Fruit fly (Drosophila melanogaster) whole organism, embryonic: ENCODE results near the gene Gr5a.

Experiments used
- Adf1 ChIP-seq: fragments of 200-800 bp; sonication (Bioruptor generic); IDR thresholded peaks from 2 replicates; pipeline ENCODE4 v1.3.6; 2022; ENCODE audit warnings: missing biosample characterization, missing genetic modification characterization
- CG11560 ChIP-seq: fragments of 200-800 bp; sonication (Bioruptor generic); IDR thresholded peaks from 3 replicates; pipeline ENCODE4 v1.3.6; 2022; ENCODE audit warnings: missing biosample characterization, missing genetic modification characterization
- CG12391 ChIP-seq: fragments of 200-800 bp; sonication (Bioruptor generic); optimal IDR thresholded peaks from 3 replicates; lab custom pipeline; 2018; ENCODE audit warnings: missing biosample characterization, mild to moderate bottlenecking, missing genetic modification characterization, moderate library complexity
- CG1603 ChIP-seq: fragments of 200-800 bp; sonication (Bioruptor generic); optimal IDR thresholded peaks from 2 replicates; lab custom pipeline; 2019; ENCODE audit warnings: missing biosample characterization, mild to moderate bottlenecking, missing genetic modification characterization, moderate library complexity
- CG17186 ChIP-seq: fragments of 200-800 bp; sonication (Bioruptor generic); optimal IDR thresholded peaks from 3 replicates; lab custom pipeline; 2017; ENCODE audit warnings: missing biosample characterization, missing genetic modification reagents, missing genetic modification characterization
- CG17328 ChIP-seq: fragments of 200-800 bp; sonication (Bioruptor generic); IDR thresholded peaks from 2 replicates; pipeline ENCODE4 v1.3.6; 2022; ENCODE audit warnings: missing biosample characterization, missing genetic modification characterization
- CG18011 ChIP-seq: fragments of 200-800 bp; sonication (Bioruptor generic); optimal IDR thresholded peaks from 2 replicates; lab custom pipeline; 2017; ENCODE audit warnings: missing biosample characterization, missing genetic modification characterization, mild to moderate bottlenecking, moderate library complexity, missing genotype
- CG1832 ChIP-seq: fragments of 200-800 bp; sonication (Bioruptor generic); optimal IDR thresholded peaks from 2 replicates; lab custom pipeline; 2017; ENCODE audit warnings: missing biosample characterization, mild to moderate bottlenecking, missing genetic modification characterization, inconsistent platforms
- CG2889 ChIP-seq: fragments of 200-800 bp; sonication (Bioruptor generic); IDR thresholded peaks from 3 replicates; pipeline ENCODE4 v1.3.6; 2022; ENCODE audit warnings: missing biosample characterization, missing genetic modification characterization
- CG31224 ChIP-seq: fragments of 200-800 bp; sonication (Bioruptor generic); IDR thresholded peaks from 2 replicates; pipeline ENCODE4 v1.3.6; 2022; ENCODE audit warnings: missing biosample characterization, missing genetic modification characterization
- CG34224 ChIP-seq: fragments of 200-800 bp; sonication (Bioruptor generic); IDR thresholded peaks from 3 replicates; pipeline ENCODE4 v1.3.6; 2022; ENCODE audit warnings: missing biosample characterization, missing genetic modification characterization; ENCODE audit not compliant: partially characterized antibody
- CG3838 ChIP-seq: fragments of 200-800 bp; sonication (Bioruptor generic); optimal IDR thresholded peaks from 3 replicates; lab custom pipeline; 2016; ENCODE audit warnings: missing biosample characterization, missing genetic modification characterization
- CG7372 ChIP-seq: fragments of 200-800 bp; sonication (Bioruptor generic); IDR thresholded peaks from 2 replicates; pipeline ENCODE4 v1.3.6; 2022; ENCODE audit warnings: missing biosample characterization, missing genetic modification characterization
- CG7556 ChIP-seq: fragments of 200-800 bp; sonication (Bioruptor generic); optimal IDR thresholded peaks from 2 replicates; lab custom pipeline; 2017; ENCODE audit warnings: missing biosample characterization, mild to moderate bottlenecking, missing genetic modification characterization
- CG8388 ChIP-seq: fragments of 200-800 bp; sonication (Bioruptor generic); optimal IDR thresholded peaks from 2 replicates; lab custom pipeline; 2019; ENCODE audit warnings: missing biosample characterization, mild to moderate bottlenecking, missing genetic modification characterization, moderate library complexity
- CG9437 ChIP-seq: fragments of 200-800 bp; sonication (Bioruptor generic); optimal IDR thresholded peaks from 2 replicates; lab custom pipeline; 2018; ENCODE audit warnings: missing biosample characterization, mild to moderate bottlenecking, missing genetic modification characterization
- Dad ChIP-seq: fragments of 200-800 bp; sonication (Bioruptor generic); optimal IDR thresholded peaks from 3 replicates; lab custom pipeline; 2016; ENCODE audit warnings: missing biosample characterization, missing genetic modification characterization
- Dek ChIP-seq: fragments of 200-800 bp; sonication (Bioruptor generic); optimal IDR thresholded peaks from 3 replicates; lab custom pipeline; 2019; ENCODE audit warnings: missing biosample characterization, mild to moderate bottlenecking, missing genetic modification characterization, moderate library complexity
- Dll ChIP-seq: fragments of 200-800 bp; sonication (Bioruptor generic); IDR thresholded peaks from 4 replicates; pipeline ENCODE4 v1.3.6; 2022; ENCODE audit warnings: missing biosample characterization, missing genetic modification characterization; ENCODE audit not compliant: partially characterized antibody
- Drgx ChIP-seq: fragments of 200-800 bp; sonication (Bioruptor generic); IDR thresholded peaks from 2 replicates; pipeline ENCODE4 v1.3.6; 2022; ENCODE audit warnings: missing biosample characterization, missing genetic modification characterization
- Fer3 ChIP-seq: fragments of 200-800 bp; sonication (Bioruptor generic); optimal IDR thresholded peaks from 2 replicates; lab custom pipeline; 2018; ENCODE audit warnings: missing biosample characterization, mild to moderate bottlenecking, missing genetic modification characterization, moderate library complexity
- Hmr ChIP-seq: fragments of 200-800 bp; sonication (Bioruptor generic); optimal IDR thresholded peaks from 3 replicates; lab custom pipeline; 2017; ENCODE audit warnings: mild to moderate bottlenecking, missing biosample characterization, missing genetic modification reagents, missing genetic modification characterization
- Lim3 ChIP-seq: fragments of 200-800 bp; sonication (Bioruptor generic); IDR thresholded peaks from 2 replicates; pipeline ENCODE4 v1.3.6; 2022; ENCODE audit warnings: missing biosample characterization, missing genetic modification characterization
- MBD-R2 ChIP-seq: fragments of 200-800 bp; sonication (Bioruptor generic); IDR thresholded peaks from 2 replicates; pipeline ENCODE4 v1.3.6; 2022; ENCODE audit warnings: missing biosample characterization, missing genetic modification characterization
- NC2β ChIP-seq: fragments of 200-800 bp; sonication (Bioruptor generic); optimal IDR thresholded peaks from 2 replicates; lab custom pipeline; 2016; ENCODE audit warnings: missing biosample characterization, missing genetic modification characterization
- Oli ChIP-seq: fragments of 200-800 bp; sonication (Bioruptor generic); optimal IDR thresholded peaks from 2 replicates; lab custom pipeline; 2018; ENCODE audit warnings: missing biosample characterization, mild to moderate bottlenecking, missing genetic modification characterization, moderate library complexity
- Sox102F ChIP-seq: fragments of 200-800 bp; sonication (Bioruptor generic); optimal IDR thresholded peaks from 2 replicates; lab custom pipeline; 2018; ENCODE audit warnings: missing biosample characterization, mild to moderate bottlenecking, missing genetic modification characterization, moderate library complexity
- ab ChIP-seq: fragments of 200-800 bp; sonication (Bioruptor generic); optimal IDR thresholded peaks from 2 replicates; lab custom pipeline; 2016; ENCODE audit warnings: missing biosample characterization, missing genetic modification characterization
- amos ChIP-seq: fragments of 200-800 bp; sonication (Bioruptor generic); IDR thresholded peaks from 2 replicates; pipeline ENCODE4 v1.3.6; 2022; ENCODE audit warnings: missing biosample characterization, missing genetic modification characterization; ENCODE audit not compliant: partially characterized antibody
- cg ChIP-seq: fragments of 200-800 bp; sonication (Bioruptor generic); optimal IDR thresholded peaks from 3 replicates; lab custom pipeline; 2019; ENCODE audit warnings: missing biosample characterization, mild to moderate bottlenecking, missing genetic modification characterization, moderate library complexity
- dimm ChIP-seq: fragments of 200-800 bp; sonication (Bioruptor generic); IDR thresholded peaks from 2 replicates; pipeline ENCODE4 v1.3.6; 2022; ENCODE audit warnings: missing biosample characterization, missing genetic modification characterization
- fd3F ChIP-seq: fragments of 200-800 bp; sonication (Bioruptor generic); optimal IDR thresholded peaks from 2 replicates; lab custom pipeline; 2018; ENCODE audit warnings: missing biosample characterization, mild to moderate bottlenecking, missing genetic modification characterization, moderate library complexity
- fd64A ChIP-seq: fragments of 200-800 bp; sonication (Bioruptor generic); optimal IDR thresholded peaks from 3 replicates; lab custom pipeline; 2018; ENCODE audit warnings: missing biosample characterization, mild to moderate bottlenecking, missing genetic modification characterization
- gcm ChIP-seq: fragments of 200-800 bp; sonication (Bioruptor generic); optimal IDR thresholded peaks from 2 replicates; lab custom pipeline; 2019; ENCODE audit warnings: missing biosample characterization, mild to moderate bottlenecking, missing genetic modification characterization, moderate library complexity
- jigr1 ChIP-seq: fragments of 200-800 bp; sonication (Bioruptor generic); IDR thresholded peaks from 3 replicates; pipeline ENCODE4 v1.3.6; 2022; ENCODE audit warnings: missing biosample characterization, missing genetic modification characterization
- lilli ChIP-seq: fragments of 200-800 bp; sonication (Bioruptor generic); optimal IDR thresholded peaks from 3 replicates; lab custom pipeline; 2016; ENCODE audit warnings: missing biosample characterization, missing genetic modification characterization
- lmd ChIP-seq: fragments of 200-800 bp; sonication (Bioruptor generic); IDR thresholded peaks from 2 replicates; pipeline ENCODE4 v1.3.6; 2022; ENCODE audit warnings: missing biosample characterization, missing genetic modification characterization
- mld ChIP-seq: fragments of 200-800 bp; sonication (Bioruptor generic); IDR thresholded peaks from 3 replicates; pipeline ENCODE4 v1.3.6; 2022; ENCODE audit warnings: missing biosample characterization, missing genetic modification characterization; ENCODE audit not compliant: partially characterized antibody
- nerfin-2 ChIP-seq: fragments of 200-800 bp; sonication (Bioruptor generic); IDR thresholded peaks from 2 replicates; pipeline ENCODE4 v1.3.6; 2022; ENCODE audit warnings: missing biosample characterization, missing genetic modification characterization; ENCODE audit not compliant: partially characterized antibody
- odd ChIP-seq: fragments of 200-800 bp; sonication (Bioruptor generic); optimal IDR thresholded peaks from 2 replicates; lab custom pipeline; 2017; ENCODE audit warnings: missing biosample characterization, mild to moderate bottlenecking, missing genetic modification characterization
- pita ChIP-seq: fragments of 200-800 bp; sonication (Bioruptor generic); optimal IDR thresholded peaks from 2 replicates; lab custom pipeline; 2017; ENCODE audit warnings: missing biosample characterization, mild to moderate bottlenecking, missing genetic modification characterization
- prd ChIP-seq, 3 experiments: fragments of >200 bp in 2 of 3; fragments of 200-800 bp in 1 of 3; sonication (Bioruptor generic) in 1 of 3; optimal IDR thresholded peaks in 2 of 3; IDR thresholded peaks in 1 of 3; 2 replicates in 2 of 3; 3 replicates in 1 of 3; pipeline versions ENCODE4 v1.3.6 to Lab custom; 2017 to 2022; ENCODE audit warnings: missing biosample characterization in 1 of 3, missing genetic modification characterization in 1 of 3
- sens-2 ChIP-seq: fragments of 200-800 bp; sonication (Bioruptor generic); IDR thresholded peaks from 2 replicates; pipeline ENCODE4 v1.3.6; 2022; ENCODE audit warnings: missing biosample characterization, missing genetic modification characterization
- sob ChIP-seq: fragments of 200-800 bp; sonication (Bioruptor generic); IDR thresholded peaks from 2 replicates; pipeline ENCODE4 v1.3.6; 2022; ENCODE audit warnings: missing biosample characterization, missing genetic modification characterization
- sr ChIP-seq: fragments of 200-800 bp; sonication (Bioruptor generic); IDR thresholded peaks from 3 replicates; pipeline ENCODE4 v1.3.6; 2022; ENCODE audit warnings: missing biosample characterization, missing genetic modification characterization
- sug ChIP-seq: fragments of 200-800 bp; optimal IDR thresholded peaks from 2 replicates; lab custom pipeline; 2019; ENCODE audit warnings: missing biosample characterization, mild to moderate bottlenecking, missing genetic modification characterization, moderate library complexity
- tup ChIP-seq: fragments of 200-800 bp; sonication (Bioruptor generic); optimal IDR thresholded peaks from 2 replicates; lab custom pipeline; 2016; ENCODE audit warnings: missing biosample characterization, mild to moderate bottlenecking, missing genetic modification characterization, moderate library complexity
- wek ChIP-seq: fragments of 200-800 bp; sonication (Bioruptor generic); optimal IDR thresholded peaks from 3 replicates; lab custom pipeline; 2018; ENCODE audit warnings: missing biosample characterization, mild to moderate bottlenecking, missing genetic modification characterization, moderate library complexity
- wor ChIP-seq: fragments of 200-800 bp; sonication (Bioruptor generic); IDR thresholded peaks from 2 replicates; pipeline ENCODE4 v1.3.6; 2022; ENCODE audit warnings: missing biosample characterization, missing genetic modification characterization

Gene Gr5a

DNA sequence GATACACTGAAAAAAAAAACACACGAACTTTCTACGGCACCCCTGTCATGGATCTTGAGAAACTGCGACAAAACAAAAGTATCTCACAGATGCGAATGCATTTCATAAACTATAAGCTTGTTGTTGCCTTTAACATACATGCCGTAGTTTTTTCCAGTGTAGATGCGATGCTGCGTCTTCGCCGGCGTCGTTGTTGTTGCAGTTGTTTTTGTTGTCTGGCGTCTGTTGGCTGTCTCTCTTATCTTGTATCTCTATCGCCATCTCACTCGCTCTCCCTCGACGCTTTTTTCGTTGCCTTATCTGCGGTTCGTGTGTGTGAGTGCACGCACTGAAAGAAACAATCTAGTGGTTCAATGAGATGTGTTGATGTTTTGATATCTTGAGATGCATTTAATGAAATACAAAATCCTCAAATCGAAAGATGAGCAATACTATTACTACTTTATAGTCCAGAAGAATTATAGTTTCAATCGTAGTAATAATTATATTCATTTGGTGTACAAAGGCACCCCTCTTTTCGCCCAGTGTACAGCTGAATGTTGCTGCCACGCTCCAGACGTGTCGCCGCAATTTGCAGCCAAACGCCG, 16.1 kb downstream of the Gr5a start (continued):
- TF ChIP-seq Hmr (GFP tag; lab: Kevin White, UChicago) (peak; percentile 93), CG8388 (GFP tag; lab: Kevin White, UChicago) (peak; percentile 86), CG9437 (GFP tag; lab: Kevin White, UChicago) (peak; percentile 91), CG1832 (GFP tag; lab: Kevin White, UChicago) (peak; percentile 45), Fer3 (tag; lab: Kevin White, UChicago) (peak; percentile 90), Dll (GFP tag; lab: Robert Waterston, UW) (no peak), mld (GFP tag; lab: Robert Waterston, UW) (no peak), CG2889 (peak; percentile 90), CG7372 (peak; percentile 92), lilli (GFP tag; lab: Kevin White, UChicago) (peak; percentile 96), Drgx (peak; percentile 96), CG12391 (tag; lab: Kevin White, UChicago) (peak; percentile 92), Dek (tag; lab: Kevin White, UChicago) (peak; percentile 88), tup (GFP tag; lab: Kevin White, UChicago) (peak; percentile 97), nerfin-2 (GFP tag; lab: Robert Waterston, UW) (no peak), pita (GFP tag; lab: Kevin White, UChicago) (no peak), CG1603 (tag; lab: Kevin White, UChicago) (peak; percentile 93), dimm (GFP tag; lab: Robert Waterston, UW) (peak; percentile 86), cg (GFP tag; lab: Kevin White, UChicago) (peak; percentile 82), wor (peak; percentile 86), sob (GFP tag; lab: Robert Waterston, UW) (peak; percentile 96), wek (GFP tag; lab: Kevin White, UChicago) (peak; percentile 88), CG11560 (tag; lab: Robert Waterston, UW) (peak; percentile 86), ab (GFP tag; lab: Kevin White, UChicago) (peak; percentile 98), Oli (tag; lab: Kevin White, UChicago) (peak; percentile 95), prd (optimal IDR thresholded peaks at IDR 0.05; lab: Kevin White, UChicago) (no peak), prd (GFP tag; IDR thresholded peaks at IDR 0.05; lab: Robert Waterston, UW) (peak; percentile 98), CG7556 (peak; percentile 96), CG3838 (GFP tag; lab: Kevin White, UChicago) (peak; percentile 91), Sox102F (GFP tag; lab: Kevin White, UChicago) (peak; percentile 95), jigr1 (GFP tag; lab: Robert Waterston, UW) (peak; percentile 83), Dad (peak; percentile 97), fd64A (GFP tag; lab: Kevin White, UChicago) (peak; percentile 84), MBD-R2 (GFP tag; lab: Robert Waterston, UW) (peak; percentile 83), Adf1 (GFP tag; lab: Robert Waterston, UW) (peak; percentile 88), CG34224 (GFP tag; lab: Robert Waterston, UW) (no peak), odd (GFP tag; lab: Kevin White, UChicago) (peak; percentile 93), NC2β (GFP tag; lab: Kevin White, UChicago) (peak; percentile 96), Lim3 (GFP tag; lab: Robert Waterston, UW) (peak; percentile 92), gcm (GFP tag; lab: Kevin White, UChicago) (peak; percentile 90), sens-2 (peak; percentile 95), CG31224 (peak; percentile 85), CG17328 (peak; percentile 98), CG17186 (peak; percentile 86), lmd (peak; percentile 96), sr (peak; percentile 91), CG18011 (GFP tag; lab: Kevin White, UChicago) (peak; percentile 67), sug (peak; percentile 50), amos (no peak), fd3F (GFP tag; lab: Kevin White, UChicago) (peak; percentile 82)
